Worm (Caenorhabditis elegans) whole organism, L1 larva: Measurements from ENCODE around the gene rpn-5.

ENCODE experiments used
- C04F5.9 ChIP-seq: sonication (generic microtip); optimal IDR thresholded peaks from 2 replicates; lab custom pipeline; 2016; ENCODE audit warnings: missing genetic modification characterization, missing compliant biosample characterization
- C16A3.4 ChIP-seq: fragments of 150-350 bp; optimal IDR thresholded peaks from 2 replicates; lab custom pipeline; 2014; ENCODE audit warnings: missing biosample characterization, missing genetic modification characterization
- F16B12.6 ChIP-seq: fragments of 150-350 bp; optimal IDR thresholded peaks from 2 replicates; lab custom pipeline; 2014; ENCODE audit warnings: missing biosample characterization, missing genetic modification characterization
- aha-1 ChIP-seq: fragments of 150-350 bp; optimal IDR thresholded peaks from 2 replicates; lab custom pipeline; 2014; ENCODE audit warnings: missing biosample characterization, missing genetic modification characterization
- aly-2 ChIP-seq: fragments of 150-350 bp; optimal IDR thresholded peaks from 2 replicates; lab custom pipeline; 2014; ENCODE audit warnings: missing biosample characterization, missing genetic modification characterization
- ama-1 ChIP-seq: fragments of 150-350 bp; optimal IDR thresholded peaks from 2 replicates; lab custom pipeline; 2014
- blmp-1 ChIP-seq: fragments of 150-350 bp; optimal IDR thresholded peaks from 2 replicates; lab custom pipeline; 2014; ENCODE audit warnings: missing biosample characterization, missing genetic modification characterization
- ceh-82 ChIP-seq, 3 experiments: fragments of 150-350 bp in 1 of 3; sonication (generic microtip) in 2 of 3; optimal IDR thresholded peaks; 2 replicates each; lab custom pipeline; 2014 to 2017; ENCODE audit warnings: missing biosample characterization in 3 of 3, missing genetic modification characterization in 3 of 3
- dsc-1 ChIP-seq: sonication (generic microtip); optimal IDR thresholded peaks from 2 replicates; lab custom pipeline; 2016; ENCODE audit warnings: mild to moderate bottlenecking, missing genetic modification characterization, missing compliant biosample characterization
- efl-1 ChIP-seq, 4 experiments: fragments of 150-350 bp; optimal IDR thresholded peaks in 3 of 4; peaks in 1 of 4; 1 replicate in 1 of 4; 2 replicates in 3 of 4; lab custom pipeline; 2014; ENCODE audit warnings: missing biosample characterization in 2 of 4, missing genetic modification characterization in 2 of 4, missing genetic modification reagents in 2 of 4
- egl-13 ChIP-seq: sonication (generic microtip); optimal IDR thresholded peaks from 2 replicates; lab custom pipeline; 2016; ENCODE audit warnings: missing genotype, missing genetic modification reagents, missing genetic modification characterization, missing compliant biosample characterization
- elt-2 ChIP-seq: sonication (generic microtip); optimal IDR thresholded peaks from 2 replicates; lab custom pipeline; 2016; ENCODE audit warnings: missing genetic modification characterization, mild to moderate bottlenecking, inconsistent platforms, missing compliant biosample characterization, missing genetic modification reagents
- elt-3 ChIP-seq, 6 experiments: fragments of 150-350 bp in 1 of 6; sonication (generic microtip); optimal IDR thresholded peaks; 2 replicates each; lab custom pipeline; 2017 to 2018; ENCODE audit warnings: missing biosample characterization in 6 of 6, missing genetic modification characterization in 6 of 6, inconsistent platforms in 1 of 6
- ets-5 ChIP-seq: fragments of 200-800 bp; sonication (Bioruptor generic); IDR thresholded peaks from 2 replicates; pipeline ENCODE4 v1.3.6; 2022; ENCODE audit warnings: missing genetic modification characterization, missing compliant biosample characterization
- fkh-8 ChIP-seq: sonication (generic microtip); optimal IDR thresholded peaks from 2 replicates; lab custom pipeline; 2016; ENCODE audit warnings: mild to moderate bottlenecking, missing genetic modification characterization, missing compliant biosample characterization
- hlh-4 ChIP-seq: sonication (generic microtip); optimal IDR thresholded peaks from 2 replicates; lab custom pipeline; 2016; ENCODE audit warnings: mild to moderate bottlenecking, missing genetic modification characterization, missing compliant biosample characterization
- hpl-2 ChIP-seq: fragments of 150-350 bp; optimal IDR thresholded peaks from 2 replicates; lab custom pipeline; 2014; ENCODE audit warnings: missing biosample characterization, missing genetic modification reagents, missing genetic modification characterization
- jun-1 ChIP-seq: fragments of 150-350 bp; optimal IDR thresholded peaks from 2 replicates; lab custom pipeline; 2014; ENCODE audit warnings: missing biosample characterization, missing genetic modification reagents, missing genetic modification characterization
- lin-13 ChIP-seq: fragments of 150-350 bp; optimal IDR thresholded peaks from 2 replicates; lab custom pipeline; 2014; ENCODE audit warnings: missing biosample characterization, missing genetic modification reagents, missing genetic modification characterization
- lin-14 ChIP-seq: fragments of 200-800 bp; sonication (Bioruptor generic); optimal IDR thresholded peaks from 2 replicates; lab custom pipeline; 2018; ENCODE audit warnings: mild to moderate bottlenecking, missing genetic modification characterization, moderate library complexity, missing compliant biosample characterization
- lin-15B ChIP-seq: fragments of 150-350 bp; sonication (generic microtip); optimal IDR thresholded peaks from 3 replicates; lab custom pipeline; 2014; ENCODE audit warnings: missing biosample characterization, missing genetic modification characterization
- lin-35 ChIP-seq, 2 experiments: fragments of 150-350 bp; optimal IDR thresholded peaks; 2 replicates each; lab custom pipeline; 2014; ENCODE audit warnings: missing biosample characterization in 2 of 2, missing genetic modification characterization in 2 of 2, missing genetic modification reagents in 2 of 2
- lir-3 ChIP-seq: sonication (generic microtip); optimal IDR thresholded peaks from 2 replicates; lab custom pipeline; 2016; ENCODE audit warnings: mild to moderate bottlenecking, missing genetic modification characterization, moderate library complexity, missing compliant biosample characterization; ENCODE audit not compliant: poor library complexity
- lsy-2 ChIP-seq, 2 experiments: fragments of 150-350 bp; optimal IDR thresholded peaks; 2 replicates each; lab custom pipeline; 2014; ENCODE audit warnings: missing biosample characterization in 2 of 2, missing genetic modification characterization in 2 of 2
- mdl-1 ChIP-seq, 2 experiments: fragments of 150-350 bp; optimal IDR thresholded peaks; 2 replicates each; lab custom pipeline; 2014 to 2017; ENCODE audit warnings: missing biosample characterization in 2 of 2, missing genetic modification characterization in 2 of 2, inconsistent platforms in 1 of 2
- mef-2 ChIP-seq: fragments of 150-350 bp; optimal IDR thresholded peaks from 2 replicates; lab custom pipeline; 2014; ENCODE audit warnings: missing biosample characterization, missing genetic modification characterization
- nhr-20 ChIP-seq: sonication (generic microtip); optimal IDR thresholded peaks from 2 replicates; lab custom pipeline; 2016; ENCODE audit warnings: mild to moderate bottlenecking, missing genetic modification characterization, missing compliant biosample characterization
- nhr-237 ChIP-seq: fragments of 150-350 bp; optimal IDR thresholded peaks from 2 replicates; lab custom pipeline; 2014; ENCODE audit warnings: missing biosample characterization, missing genetic modification characterization
- nhr-47 ChIP-seq: sonication (generic microtip); optimal IDR thresholded peaks from 2 replicates; lab custom pipeline; 2016; ENCODE audit warnings: mild to moderate bottlenecking, missing genetic modification characterization, moderate library complexity, missing compliant biosample characterization
- nhr-76 ChIP-seq: sonication (generic microtip); optimal IDR thresholded peaks from 2 replicates; lab custom pipeline; 2017; ENCODE audit warnings: missing biosample characterization, missing genetic modification characterization
- nhr-85 ChIP-seq: sonication (generic microtip); peaks from one replicate; lab custom pipeline; 2016; ENCODE audit warnings: missing genetic modification characterization, inconsistent platforms, missing compliant biosample characterization
- nhr-90 ChIP-seq: sonication (generic microtip); optimal IDR thresholded peaks from 2 replicates; lab custom pipeline; 2016; ENCODE audit warnings: mild to moderate bottlenecking, missing genetic modification characterization, missing compliant biosample characterization; ENCODE audit not compliant: poor library complexity
- pax-3 ChIP-seq: fragments of 200-800 bp; sonication (Bioruptor generic); optimal IDR thresholded peaks from 2 replicates; lab custom pipeline; 2018; ENCODE audit warnings: mild to moderate bottlenecking, missing genetic modification characterization, moderate library complexity, missing compliant biosample characterization
- pqm-1 ChIP-seq: sonication (generic microtip); optimal IDR thresholded peaks from 3 replicates; lab custom pipeline; 2017; ENCODE audit warnings: missing biosample characterization, missing genetic modification characterization
- rnt-1 ChIP-seq: sonication (generic microtip); optimal IDR thresholded peaks from 2 replicates; lab custom pipeline; 2016; ENCODE audit warnings: mild to moderate bottlenecking, missing genetic modification characterization, moderate library complexity, missing compliant biosample characterization
- skn-1 ChIP-seq: fragments of 150-350 bp; optimal IDR thresholded peaks from 2 replicates; lab custom pipeline; 2014; ENCODE audit warnings: missing biosample characterization, missing genetic modification characterization
- snpc-4 ChIP-seq: fragments of 150-350 bp; optimal IDR thresholded peaks from 2 replicates; lab custom pipeline; 2014; ENCODE audit warnings: missing biosample characterization, missing genetic modification characterization
- tbx-2 ChIP-seq: sonication (generic microtip); optimal IDR thresholded peaks from 2 replicates; lab custom pipeline; 2016; ENCODE audit warnings: missing genetic modification characterization, missing compliant biosample characterization
- tlp-1 ChIP-seq: fragments of 150-350 bp; optimal IDR thresholded peaks from 2 replicates; lab custom pipeline; 2014; ENCODE audit warnings: missing biosample characterization, missing genetic modification characterization
- unc-130 ChIP-seq: fragments of 150-350 bp; optimal IDR thresholded peaks from 2 replicates; lab custom pipeline; 2017; ENCODE audit warnings: missing biosample characterization, missing genetic modification characterization, inconsistent platforms
- unc-30 ChIP-seq: sonication (generic microtip); optimal IDR thresholded peaks from 2 replicates; lab custom pipeline; 2017; ENCODE audit warnings: missing biosample characterization, missing genetic modification characterization
- unc-98 ChIP-seq: fragments of 200-800 bp; sonication (Bioruptor generic); IDR thresholded peaks from 2 replicates; pipeline ENCODE4 v1.3.6; 2022; ENCODE audit warnings: missing genetic modification characterization, missing compliant biosample characterization
- vab-15 ChIP-seq: sonication (generic microtip); optimal IDR thresholded peaks from 2 replicates; lab custom pipeline; 2017; ENCODE audit warnings: missing genotype, mild to moderate bottlenecking, missing genetic modification characterization, missing compliant biosample characterization
- xbp-1 ChIP-seq: sonication (generic microtip); optimal IDR thresholded peaks from 2 replicates; lab custom pipeline; 2016; ENCODE audit warnings: missing genetic modification characterization, missing compliant biosample characterization
- ztf-11 ChIP-seq, 2 experiments: sonication (generic microtip); optimal IDR thresholded peaks; 2 replicates each; lab custom pipeline; 2016 to 2017; ENCODE audit warnings: missing genetic modification characterization in 2 of 2, missing biosample characterization in 1 of 2, missing compliant biosample characterization in 1 of 2

The rpn-5 gene

ce11 chrII:4674188-4674587 is 24.0 kb downstream of the rpn-5 start:
- TF ChIP-seq hlh-4, result no peak
- no peak for TF ChIP-seq C04F5.9 (tag; lab: Kevin White, UChicago)
- no peak for TF ChIP-seq rnt-1 (tag; lab: Kevin White, UChicago)
- TF ChIP-seq ets-5 (GFP tag; lab: Robert Waterston, UW), result no peak
- peak; percentile 46 for TF ChIP-seq tlp-1 (tag; lab: Kevin White, UChicago)
- TF ChIP-seq pax-3 (tag; lab: Kevin White, UChicago), result no peak
- TF ChIP-seq efl-1 (optimal IDR thresholded peaks at IDR 0.05; lab: Kevin White, UChicago), result no peak
- TF ChIP-seq efl-1 (GFP tag; optimal IDR thresholded peaks at IDR 0.05 in 1 of 2; lab: Kevin White, UChicago), result no peak
- TF ChIP-seq elt-2 (tag; lab: Kevin White, UChicago), result peak; percentile 99
- no peak for TF ChIP-seq nhr-90
- TF ChIP-seq F16B12.6 (tag; lab: Kevin White, UChicago), result no peak
- no peak for TF ChIP-seq lin-35 (GFP tag; optimal IDR thresholded peaks at IDR 0.05; lab: Kevin White, UChicago)
- TF ChIP-seq skn-1, result no peak
- peak; percentile 32 for TF ChIP-seq pqm-1 (tag; lab: Kevin White, UChicago)

ce11 chrII:4673670-4674069 is 24.6 kb downstream of the rpn-5 start:
- no peak for TF ChIP-seq efl-1 (optimal IDR thresholded peaks at IDR 0.05; lab: Kevin White, UChicago)
- TF ChIP-seq efl-1 (GFP tag; optimal IDR thresholded peaks at IDR 0.05 in 1 of 2; lab: Kevin White, UChicago), result peak in 1 of 2 experiments; percentile 63
- TF ChIP-seq aly-2 (tag; lab: Kevin White, UChicago), result no peak
- TF ChIP-seq ama-1 (lab: Kevin White, UChicago), result peak; percentile 55

- TF ChIP-seq fkh-8 (tag; lab: Kevin White, UChicago), result no peak
- no peak for TF ChIP-seq pqm-1 (tag; lab: Kevin White, UChicago)
- TF ChIP-seq hpl-2 (GFP tag; lab: Kevin White, UChicago), result no peak
- no peak for TF ChIP-seq vab-15 (tag; lab: Kevin White, UChicago)
- no peak for TF ChIP-seq snpc-4 (tag; lab: Kevin White, UChicago)
These were observed 25.0 kb downstream of the rpn-5 start for ce11 chrII:4673242-4673641.

- TF ChIP-seq lin-15B (peak; percentile 28), mdl-1 (tag; optimal IDR thresholded peaks at IDR 0.05; lab: Kevin White, UChicago) (peak in 1 of 2 experiments; percentile 79), C16A3.4 (tag; lab: Kevin White, UChicago) (peak; percentile 0), blmp-1 (tag; lab: Kevin White, UChicago) (no peak), aly-2 (tag; lab: Kevin White, UChicago) (no peak), lsy-2 (tag; optimal IDR thresholded peaks at IDR 0.05; lab: Kevin White, UChicago) (peak; percentile 48 to 76), lin-13 (peak; percentile 37), nhr-237 (tag; lab: Kevin White, UChicago) (no peak), unc-98 (no peak), unc-30 (tag; lab: Kevin White, UChicago) (no peak), unc-130 (tag; lab: Kevin White, UChicago) (no peak), snpc-4 (tag; lab: Kevin White, UChicago) (peak; percentile 12), lin-35 (GFP tag; optimal IDR thresholded peaks at IDR 0.05; lab: Kevin White, UChicago) (peak; percentile 49 to 70), elt-3 (tag; optimal IDR thresholded peaks at IDR 0.05; lab: Kevin White, UChicago) (peak in 1 of 6 experiments; percentile 21), dsc-1 (peak; percentile 65), aha-1 (tag; lab: Kevin White, UChicago) (no peak), nhr-20 (tag; lab: Kevin White, UChicago) (peak; percentile 19), ceh-82 (tag; optimal IDR thresholded peaks at IDR 0.05; lab: Kevin White, UChicago) (peak in 2 of 3 experiments; percentile 9 to 79), lir-3 (tag; lab: Kevin White, UChicago) (no peak), F16B12.6 (tag; lab: Kevin White, UChicago) (peak; percentile 2), efl-1 (optimal IDR thresholded peaks at IDR 0.05; lab: Kevin White, UChicago) (peak; percentile 50 to 67), efl-1 (GFP tag; optimal IDR thresholded peaks at IDR 0.05 in 1 of 2; lab: Kevin White, UChicago) (peak; percentile 51 to 92), fkh-8 (tag; lab: Kevin White, UChicago) (peak; percentile 42), tbx-2 (tag; lab: Kevin White, UChicago) (no peak), nhr-76 (tag; lab: Kevin White, UChicago) (no peak), xbp-1 (tag; lab: Kevin White, UChicago) (peak; percentile 8), skn-1 (peak; percentile 19), lin-14 (GFP tag; lab: Kevin White, UChicago) (peak; percentile 96), mef-2 (tag; lab: Kevin White, UChicago) (no peak), jun-1 (tag; lab: Kevin White, UChicago) (peak; percentile 13), vab-15 (tag; lab: Kevin White, UChicago) (no peak), nhr-85 (tag; lab: Kevin White, UChicago) (peak; percentile 66), egl-13 (tag; lab: Kevin White, UChicago) (no peak), ztf-11 (tag; optimal IDR thresholded peaks at IDR 0.05; lab: Kevin White, UChicago) (peak in 1 of 2 experiments; percentile 55), nhr-47 (tag; lab: Kevin White, UChicago) (no peak)
These were observed 25.6 kb downstream of the rpn-5 start, which contains the start of the genes clec-140 and hmg-11 for ce11 chrII:4672584-4673110. Gene clec-140 (plus strand): TSS chrII:4673060. Gene hmg-11 (plus strand): TSS chrII:4673085.
